Worm (Caenorhabditis elegans) whole organism, L4/young adult: ENCODE measurements around the gene acdh-2.

Source experiments
- W03F9.2 ChIP-seq: fragments of 150-350 bp; optimal IDR thresholded peaks from 2 replicates; lab custom pipeline; 2014; ENCODE audit warnings: missing biosample characterization, missing genetic modification characterization
- dao-5 ChIP-seq: sonication (generic microtip); optimal IDR thresholded peaks from 2 replicates; lab custom pipeline; 2016; ENCODE audit warnings: missing genotype, missing genetic modification characterization, moderate library complexity, missing compliant biosample characterization
- him-1 ChIP-seq: sonication (generic microtip); optimal IDR thresholded peaks from 2 replicates; lab custom pipeline; 2016; ENCODE audit warnings: missing genotype, missing genetic modification reagents, missing genetic modification characterization, missing compliant biosample characterization

The acdh-2 gene

DNA sequence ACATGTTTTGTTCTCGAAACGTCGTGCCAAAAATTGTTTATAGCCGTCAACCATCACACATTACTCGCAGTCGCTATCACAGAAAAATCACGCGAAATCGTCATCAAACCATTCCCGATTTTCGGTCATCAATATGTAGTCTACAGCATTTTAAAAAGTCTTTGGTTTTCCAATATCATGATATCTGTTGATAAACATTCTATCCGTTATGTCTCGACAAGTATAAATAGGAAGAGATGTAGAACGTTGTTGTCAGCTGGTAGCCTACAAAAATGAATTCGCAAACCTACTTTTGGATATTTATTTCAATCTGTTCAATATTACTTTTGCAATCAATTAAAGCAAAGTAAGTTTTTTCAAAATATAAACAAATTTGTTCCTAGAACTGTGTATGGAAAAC is 50.9 kb downstream of the acdh-2 start, which contains the start of gene F12A10.1:
TSS of gene F12A10.1 (plus strand) at position 166 of the 400 bp plus-strand sequence.
- TF ChIP-seq him-1 (no peak), W03F9.2 (tag; lab: Kevin White, UChicago) (no peak), dao-5 (tag; lab: Kevin White, UChicago) (no peak)
